Worm (Caenorhabditis elegans): Measurements from ENCODE around the gene vps-29.

- TF ChIP-seq lim-6 (tag; optimal IDR thresholded peaks at IDR 0.05) (no peak), pqm-1 (tag; optimal IDR thresholded peaks at IDR 0.05) (no peak), lin-11 (tag; optimal IDR thresholded peaks at IDR 0.05) (no peak), ttx-3 (tag; optimal IDR thresholded peaks at IDR 0.05) (no peak), ama-1 (optimal IDR thresholded peaks at IDR 0.05) (no peak), hlh-15 (tag; optimal IDR thresholded peaks at IDR 0.05) (no peak), nfya-1 (tag; optimal IDR thresholded peaks at IDR 0.05) (no peak), npax-4 (tag; optimal IDR thresholded peaks at IDR 0.05) (no peak), fkh-6 (tag; optimal IDR thresholded peaks at IDR 0.05) (no peak), sox-2 (GFP tag; IDR thresholded peaks at IDR 0.05) (no peak), ceh-6 (GFP tag; optimal IDR thresholded peaks at IDR 0.05) (no peak), ets-4 (tag; optimal IDR thresholded peaks at IDR 0.05) (peak; percentile 74), tbx-2 (tag; optimal IDR thresholded peaks at IDR 0.05) (peak; percentile 86), mec-3 (tag; optimal IDR thresholded peaks at IDR 0.05; ENCODE audit: borderline replicate concordance) (peak; percentile 35)
These were observed 48.7 kb downstream of the vps-29 start, which contains the start of gene ekl-6 for ce11 chrIII:10064140-10064539.

All from whole organism, late embryonic.